Worm (Caenorhabditis elegans): Measurements from ENCODE around the gene K10D11.3.

K10D11.3 gene

ce11 chrIV:12948470-12948869 lies 37.5 kb downstream of the K10D11.3 start, which contains the start of gene F55G11.10:
Gene F55G11.10 (plus strand): TSS chrIV:12948770.
- no peak for TF ChIP-seq tbx-11 (GFP tag; IDR thresholded peaks at IDR 0.05)
- TF ChIP-seq scrt-1 (GFP tag; IDR thresholded peaks at IDR 0.05), result no peak
- TF ChIP-seq hmg-4 (GFP tag; optimal IDR thresholded peaks at IDR 0.05), result no peak
- TF ChIP-seq hmbx-1 (tag; optimal IDR thresholded peaks at IDR 0.05), result no peak
- TF ChIP-seq ama-1 (optimal IDR thresholded peaks at IDR 0.05), result no peak
- no peak for TF ChIP-seq ets-7 (tag; optimal IDR thresholded peaks at IDR 0.05)
- TF ChIP-seq aly-1 (tag; optimal IDR thresholded peaks at IDR 0.05), result no peak
- TF ChIP-seq tbx-37 (GFP tag; conservative IDR thresholded peaks at IDR 0.05), result no peak
- no peak for TF ChIP-seq flt-1 (GFP tag; IDR thresholded peaks at IDR 0.05)
- TF ChIP-seq tra-4 (tag; optimal IDR thresholded peaks at IDR 0.05), result no peak
- no peak for TF ChIP-seq sea-1 (GFP tag; conservative IDR thresholded peaks at IDR 0.05)
- no peak for TF ChIP-seq F13C5.2 (tag; optimal IDR thresholded peaks at IDR 0.05)
- no peak for TF ChIP-seq B0310.2 (tag; optimal IDR thresholded peaks at IDR 0.05)
- no peak for TF ChIP-seq ceh-13 (GFP tag; optimal IDR thresholded peaks at IDR 0.05)
- no peak for TF ChIP-seq ceh-36 (tag; optimal IDR thresholded peaks at IDR 0.05)

DNA sequence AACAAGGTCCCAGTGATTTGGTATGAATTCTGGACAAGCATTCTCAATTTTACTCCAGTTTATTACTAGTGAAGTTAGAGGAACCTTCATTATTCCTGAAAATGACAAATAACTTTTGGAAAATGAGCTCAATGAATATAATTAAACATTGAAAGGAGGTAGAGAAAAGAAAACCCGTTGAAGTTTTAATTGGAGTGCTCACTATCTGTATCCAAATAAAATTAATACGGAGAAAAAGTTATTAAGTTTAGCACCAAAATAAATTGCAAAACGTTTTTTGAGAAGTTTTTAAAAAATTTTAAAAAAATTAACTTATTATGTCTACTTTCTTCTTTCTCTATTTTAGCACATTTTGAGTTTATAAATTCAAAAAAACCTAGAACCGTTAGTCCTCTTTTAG lies 39.4 kb downstream of the K10D11.3 start, which contains the start of gene F55G11.1:
F55G11.1 (minus strand) TSS at position 101 of the 400 bp plus-strand sequence.
- TF ChIP-seq pes-1 (GFP tag; IDR thresholded peaks at IDR 0.05), result no peak
- no peak for TF ChIP-seq F13C5.2 (tag; optimal IDR thresholded peaks at IDR 0.05)
- TF ChIP-seq hnd-1 (tag; optimal IDR thresholded peaks at IDR 0.05), result no peak
- no peak for TF ChIP-seq flt-1 (GFP tag; IDR thresholded peaks at IDR 0.05)
- TF ChIP-seq hmbx-1 (tag; optimal IDR thresholded peaks at IDR 0.05), result no peak
- TF ChIP-seq ets-7 (tag; optimal IDR thresholded peaks at IDR 0.05), result no peak
- no peak for TF ChIP-seq hmg-4 (GFP tag; optimal IDR thresholded peaks at IDR 0.05)
- no peak for TF ChIP-seq scrt-1 (GFP tag; IDR thresholded peaks at IDR 0.05)
- TF ChIP-seq ama-1 (optimal IDR thresholded peaks at IDR 0.05), result no peak
- TF ChIP-seq tbx-37 (GFP tag; conservative IDR thresholded peaks at IDR 0.05), result no peak
- no peak for TF ChIP-seq sea-1 (GFP tag; conservative IDR thresholded peaks at IDR 0.05)
- TF ChIP-seq aly-1 (tag; optimal IDR thresholded peaks at IDR 0.05), result no peak
- TF ChIP-seq tbx-11 (GFP tag; IDR thresholded peaks at IDR 0.05), result no peak
- TF ChIP-seq ceh-36 (tag; optimal IDR thresholded peaks at IDR 0.05), result no peak

DNA sequence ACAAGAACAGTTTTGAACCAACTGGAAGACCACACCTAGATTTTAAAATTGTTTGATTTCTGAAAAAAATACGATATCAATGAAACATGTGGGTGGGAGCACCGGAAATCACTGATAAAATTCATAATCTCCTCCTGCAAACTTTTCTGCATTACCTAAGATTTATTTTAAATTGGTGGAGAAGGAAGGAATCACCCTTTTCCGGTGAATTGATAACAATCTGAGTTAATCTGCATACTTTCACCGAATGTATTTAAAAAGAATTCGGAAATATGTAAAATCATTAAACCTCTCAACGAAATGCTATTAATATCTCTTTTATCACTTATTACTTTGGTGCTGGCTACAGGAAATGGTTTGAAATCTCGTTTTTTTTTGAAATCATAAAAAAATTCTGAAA lies 43.3 kb downstream of the K10D11.3 start, which contains the start of gene dct-19:
dct-19 (plus strand) TSS at position 301 of the 400 bp plus-strand sequence.
- TF ChIP-seq tbx-37 (GFP tag; conservative IDR thresholded peaks at IDR 0.05) (no peak), pes-1 (GFP tag; IDR thresholded peaks at IDR 0.05) (no peak), flt-1 (GFP tag; IDR thresholded peaks at IDR 0.05) (no peak)

DNA sequence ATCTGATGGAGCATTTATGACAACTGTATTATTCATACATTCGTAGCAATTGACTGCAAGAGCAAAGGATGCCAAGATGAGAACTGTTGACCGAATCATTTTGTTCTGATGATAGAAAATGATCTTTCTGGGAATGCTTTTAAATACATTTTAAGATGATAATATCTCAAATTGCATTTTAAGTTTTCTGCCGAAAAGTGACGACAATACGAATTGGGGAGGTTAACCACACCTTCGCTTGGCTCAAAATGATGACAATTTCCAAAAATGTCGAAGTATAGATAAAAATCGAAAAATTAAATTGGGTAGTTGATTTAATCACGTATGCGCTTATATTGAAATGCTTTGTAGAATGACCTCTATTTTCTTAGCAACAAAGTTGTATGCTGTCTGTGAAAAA lies 44.7 kb downstream of the K10D11.3 start, which contains the start of gene dod-24:
dod-24 (minus strand) TSS at position 101 of the 400 bp plus-strand sequence.
- TF ChIP-seq ets-7 (tag; optimal IDR thresholded peaks at IDR 0.05), result no peak

DNA sequence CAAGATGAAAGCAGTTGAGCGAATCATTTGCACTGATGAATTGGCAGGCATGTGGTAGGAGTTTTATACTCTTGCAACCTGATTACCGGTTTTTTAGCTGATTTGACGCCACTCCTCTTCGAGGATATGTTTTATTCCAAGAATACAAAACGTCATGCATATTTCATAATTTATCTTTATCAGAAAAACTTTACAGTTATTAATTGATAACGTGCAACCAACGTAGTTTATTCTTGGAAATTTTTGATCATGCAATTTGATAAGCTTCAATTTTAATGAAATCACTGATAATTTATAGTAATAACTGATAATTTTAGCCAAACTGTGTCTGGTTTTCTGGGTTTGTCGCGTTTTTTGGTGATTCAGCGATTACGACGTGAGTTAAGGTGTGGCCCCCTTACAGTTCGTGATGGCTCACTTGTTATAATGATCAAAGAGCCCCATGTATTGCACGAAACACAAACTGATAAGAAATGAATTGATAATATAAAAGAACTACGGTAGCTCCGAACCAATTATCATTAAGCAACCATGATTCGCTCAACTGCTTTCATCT lies 49.6 kb downstream of the K10D11.3 start, which contains the start of the genes cld-1 and dod-21:
cld-1 (minus strand) TSS at position 51 of the 556 bp plus-strand sequence.
dod-21 (plus strand) TSS at position 518 of the 556 bp plus-strand sequence.
- TF ChIP-seq sea-1 (GFP tag; conservative IDR thresholded peaks at IDR 0.05) (no peak), scrt-1 (GFP tag; IDR thresholded peaks at IDR 0.05) (no peak), aly-1 (tag; optimal IDR thresholded peaks at IDR 0.05) (no peak), hmbx-1 (tag; optimal IDR thresholded peaks at IDR 0.05) (no peak), tra-4 (tag; optimal IDR thresholded peaks at IDR 0.05) (no peak), hnd-1 (tag; optimal IDR thresholded peaks at IDR 0.05) (no peak), pes-1 (GFP tag; IDR thresholded peaks at IDR 0.05) (no peak), hmg-4 (GFP tag; optimal IDR thresholded peaks at IDR 0.05) (no peak), flt-1 (GFP tag; IDR thresholded peaks at IDR 0.05) (no peak), ets-7 (tag; optimal IDR thresholded peaks at IDR 0.05) (no peak), ceh-36 (tag; optimal IDR thresholded peaks at IDR 0.05) (no peak), ama-1 (optimal IDR thresholded peaks at IDR 0.05) (no peak), ceh-13 (GFP tag; optimal IDR thresholded peaks at IDR 0.05) (no peak), tbx-11 (GFP tag; IDR thresholded peaks at IDR 0.05) (no peak), F13C5.2 (tag; optimal IDR thresholded peaks at IDR 0.05) (no peak)
